Worm (Caenorhabditis elegans) whole organism, L1 larva: ENCODE data around the gene D1054.5.
A peak's percentile ranks its signal among the peaks of the same experiment; 100 is the strongest.

ENCODE experiments used
- C04F5.9 ChIP-seq: sonication (generic microtip); optimal IDR thresholded peaks from 2 replicates; lab custom pipeline; 2016; ENCODE audit warnings: missing genetic modification characterization, missing compliant biosample characterization
- C34B4.2 ChIP-seq: sonication (generic microtip); optimal IDR thresholded peaks from 2 replicates; lab custom pipeline; 2017; ENCODE audit warnings: mild to moderate bottlenecking, missing genetic modification characterization, missing compliant biosample characterization
- ceh-63 ChIP-seq: fragments of 200-800 bp; sonication (Bioruptor generic); optimal IDR thresholded peaks from 2 replicates; lab custom pipeline; 2018; ENCODE audit warnings: mild to moderate bottlenecking, missing genetic modification characterization, missing compliant biosample characterization
- ceh-8 ChIP-seq: fragments of 200-800 bp; sonication (Bioruptor generic); optimal IDR thresholded peaks from 2 replicates; lab custom pipeline; 2018; ENCODE audit warnings: mild to moderate bottlenecking, missing genetic modification characterization, moderate library complexity, missing compliant biosample characterization
- ceh-82 ChIP-seq, 3 experiments: fragments of 150-350 bp in 1 of 3; sonication (generic microtip) in 2 of 3; optimal IDR thresholded peaks; 2 replicates each; lab custom pipeline; 2014 to 2017; ENCODE audit warnings: missing biosample characterization in 3 of 3, missing genetic modification characterization in 3 of 3
- ceh-88 ChIP-seq: fragments of 200-800 bp; sonication (Bioruptor generic); IDR thresholded peaks from 2 replicates; pipeline ENCODE4 v1.3.6; 2022; ENCODE audit warnings: missing genetic modification characterization, missing compliant biosample characterization
- ceh-90 ChIP-seq: sonication (generic microtip); optimal IDR thresholded peaks from 2 replicates; lab custom pipeline; 2016; ENCODE audit warnings: missing genetic modification characterization, missing compliant biosample characterization
- ces-1 ChIP-seq: fragments of 150-350 bp; optimal IDR thresholded peaks from 2 replicates; lab custom pipeline; 2014; ENCODE audit warnings: missing biosample characterization, missing genetic modification reagents, missing genetic modification characterization
- dsc-1 ChIP-seq: sonication (generic microtip); optimal IDR thresholded peaks from 2 replicates; lab custom pipeline; 2016; ENCODE audit warnings: mild to moderate bottlenecking, missing genetic modification characterization, missing compliant biosample characterization
- efl-3 ChIP-seq: fragments of 200-800 bp; sonication (Bioruptor generic); optimal IDR thresholded peaks from 2 replicates; lab custom pipeline; 2018; ENCODE audit warnings: mild to moderate bottlenecking, missing genetic modification characterization, missing compliant biosample characterization
- egl-27 ChIP-seq, 2 experiments: fragments of 150-350 bp in 1 of 2; sonication (generic microtip); optimal IDR thresholded peaks; 3 replicates each; lab custom pipeline; 2017 to 2018; ENCODE audit warnings: missing biosample characterization in 2 of 2, missing genetic modification characterization in 2 of 2, missing genetic modification reagents in 2 of 2
- elt-2 ChIP-seq: sonication (generic microtip); optimal IDR thresholded peaks from 2 replicates; lab custom pipeline; 2016; ENCODE audit warnings: missing genetic modification characterization, mild to moderate bottlenecking, inconsistent platforms, missing compliant biosample characterization, missing genetic modification reagents
- elt-3 ChIP-seq, 6 experiments: fragments of 150-350 bp in 1 of 6; sonication (generic microtip); optimal IDR thresholded peaks; 2 replicates each; lab custom pipeline; 2017 to 2018; ENCODE audit warnings: missing biosample characterization in 6 of 6, missing genetic modification characterization in 6 of 6, inconsistent platforms in 1 of 6
- fkh-10 ChIP-seq: sonication (generic microtip); optimal IDR thresholded peaks from 2 replicates; lab custom pipeline; 2017; ENCODE audit warnings: missing biosample characterization, missing genetic modification reagents, missing genetic modification characterization
- grh-1 ChIP-seq: fragments of 200-800 bp; sonication (Bioruptor generic); IDR thresholded peaks from 2 replicates; pipeline ENCODE4 v1.3.6; 2022; ENCODE audit warnings: missing genetic modification reagents, missing genetic modification characterization, missing compliant biosample characterization
- hlh-4 ChIP-seq: sonication (generic microtip); optimal IDR thresholded peaks from 2 replicates; lab custom pipeline; 2016; ENCODE audit warnings: mild to moderate bottlenecking, missing genetic modification characterization, missing compliant biosample characterization
- hpl-2 ChIP-seq: fragments of 150-350 bp; optimal IDR thresholded peaks from 2 replicates; lab custom pipeline; 2014; ENCODE audit warnings: missing biosample characterization, missing genetic modification reagents, missing genetic modification characterization
- jun-1 ChIP-seq: fragments of 150-350 bp; optimal IDR thresholded peaks from 2 replicates; lab custom pipeline; 2014; ENCODE audit warnings: missing biosample characterization, missing genetic modification reagents, missing genetic modification characterization
- lin-14 ChIP-seq: fragments of 200-800 bp; sonication (Bioruptor generic); optimal IDR thresholded peaks from 2 replicates; lab custom pipeline; 2018; ENCODE audit warnings: mild to moderate bottlenecking, missing genetic modification characterization, moderate library complexity, missing compliant biosample characterization
- lin-15B ChIP-seq: fragments of 150-350 bp; sonication (generic microtip); optimal IDR thresholded peaks from 3 replicates; lab custom pipeline; 2014; ENCODE audit warnings: missing biosample characterization, missing genetic modification characterization
- lin-35 ChIP-seq, 2 experiments: fragments of 150-350 bp; optimal IDR thresholded peaks; 2 replicates each; lab custom pipeline; 2014; ENCODE audit warnings: missing biosample characterization in 2 of 2, missing genetic modification characterization in 2 of 2, missing genetic modification reagents in 2 of 2
- lin-39 ChIP-seq: fragments of 150-350 bp; optimal IDR thresholded peaks from 2 replicates; lab custom pipeline; 2014; ENCODE audit warnings: missing biosample characterization, missing genetic modification reagents, missing genetic modification characterization
- mdl-1 ChIP-seq, 2 experiments: fragments of 150-350 bp; optimal IDR thresholded peaks; 2 replicates each; lab custom pipeline; 2014 to 2017; ENCODE audit warnings: missing biosample characterization in 2 of 2, missing genetic modification characterization in 2 of 2, inconsistent platforms in 1 of 2
- mef-2 ChIP-seq: fragments of 150-350 bp; optimal IDR thresholded peaks from 2 replicates; lab custom pipeline; 2014; ENCODE audit warnings: missing biosample characterization, missing genetic modification characterization
- nhr-11 ChIP-seq: fragments of 150-350 bp; optimal IDR thresholded peaks from 2 replicates; lab custom pipeline; 2014; ENCODE audit warnings: missing biosample characterization, missing genetic modification characterization
- nhr-12 ChIP-seq: sonication (generic microtip); optimal IDR thresholded peaks from 2 replicates; lab custom pipeline; 2017; ENCODE audit warnings: missing biosample characterization, missing genetic modification characterization
- nhr-20 ChIP-seq: sonication (generic microtip); optimal IDR thresholded peaks from 2 replicates; lab custom pipeline; 2016; ENCODE audit warnings: mild to moderate bottlenecking, missing genetic modification characterization, missing compliant biosample characterization
- nhr-28 ChIP-seq: fragments of 150-350 bp; optimal IDR thresholded peaks from 2 replicates; lab custom pipeline; 2014; ENCODE audit warnings: missing biosample characterization, missing genetic modification characterization
- nhr-71 ChIP-seq: sonication (generic microtip); optimal IDR thresholded peaks from 2 replicates; lab custom pipeline; 2016; ENCODE audit warnings: mild to moderate bottlenecking, missing genetic modification characterization, moderate library complexity, missing compliant biosample characterization
- nhr-84 ChIP-seq: sonication (generic microtip); optimal IDR thresholded peaks from 2 replicates; lab custom pipeline; 2017; ENCODE audit warnings: missing biosample characterization, missing genetic modification characterization
- nhr-90 ChIP-seq: sonication (generic microtip); optimal IDR thresholded peaks from 2 replicates; lab custom pipeline; 2016; ENCODE audit warnings: mild to moderate bottlenecking, missing genetic modification characterization, missing compliant biosample characterization; ENCODE audit not compliant: poor library complexity
- pax-3 ChIP-seq: fragments of 200-800 bp; sonication (Bioruptor generic); optimal IDR thresholded peaks from 2 replicates; lab custom pipeline; 2018; ENCODE audit warnings: mild to moderate bottlenecking, missing genetic modification characterization, moderate library complexity, missing compliant biosample characterization
- snpc-4 ChIP-seq: fragments of 150-350 bp; optimal IDR thresholded peaks from 2 replicates; lab custom pipeline; 2014; ENCODE audit warnings: missing biosample characterization, missing genetic modification characterization
- sptf-1 ChIP-seq: fragments of 150-350 bp; optimal IDR thresholded peaks from 2 replicates; lab custom pipeline; 2014; ENCODE audit warnings: missing biosample characterization, missing genetic modification characterization
- tbx-2 ChIP-seq: sonication (generic microtip); optimal IDR thresholded peaks from 2 replicates; lab custom pipeline; 2016; ENCODE audit warnings: missing genetic modification characterization, missing compliant biosample characterization
- tlp-1 ChIP-seq: fragments of 150-350 bp; optimal IDR thresholded peaks from 2 replicates; lab custom pipeline; 2014; ENCODE audit warnings: missing biosample characterization, missing genetic modification characterization
- unc-30 ChIP-seq: sonication (generic microtip); optimal IDR thresholded peaks from 2 replicates; lab custom pipeline; 2017; ENCODE audit warnings: missing biosample characterization, missing genetic modification characterization
- unc-98 ChIP-seq: fragments of 200-800 bp; sonication (Bioruptor generic); IDR thresholded peaks from 2 replicates; pipeline ENCODE4 v1.3.6; 2022; ENCODE audit warnings: missing genetic modification characterization, missing compliant biosample characterization
- ztf-11 ChIP-seq, 2 experiments: sonication (generic microtip); optimal IDR thresholded peaks; 2 replicates each; lab custom pipeline; 2016 to 2017; ENCODE audit warnings: missing genetic modification characterization in 2 of 2, missing biosample characterization in 1 of 2, missing compliant biosample characterization in 1 of 2
- ztf-4 ChIP-seq: fragments of 150-350 bp; optimal IDR thresholded peaks from 2 replicates; lab custom pipeline; 2014; ENCODE audit warnings: missing biosample characterization, missing genetic modification characterization

D1054.5 gene

ce11 chrV:10776528-10777055 lies at the start of gene D1054.5:
Gene D1054.5, minus strand, starts transcription at chrV:10776578.
- TF ChIP-seq elt-2 (tag; lab: Kevin White, UChicago), result peak; percentile 94
- peak; percentile 30 for TF ChIP-seq jun-1 (tag; lab: Kevin White, UChicago)
- no peak for TF ChIP-seq ceh-90
- no peak for TF ChIP-seq hlh-4
- no peak for TF ChIP-seq C04F5.9
- TF ChIP-seq mef-2 (tag; lab: Kevin White, UChicago), result no peak
- TF ChIP-seq hpl-2 (GFP tag; lab: Kevin White, UChicago), result no peak
- TF ChIP-seq, all 84 proteins: peak for 2

- TF ChIP-seq tbx-2 (tag; lab: Kevin White, UChicago) (no peak), fkh-10 (GFP tag; lab: Kevin White, UChicago) (no peak)
These were observed 48.3 kb upstream of the D1054.5 start, which contains the start of gene nrx-1 for ce11 chrV:10824711-10825110. Gene nrx-1, plus strand, starts transcription at chrV:10825011.

ce11 chrV:10818498-10818897 lies 42.1 kb upstream of the D1054.5 start:
- TF ChIP-seq lin-14 (GFP tag; lab: Kevin White, UChicago) (peak; percentile 52), nhr-28 (no peak)

- no peak for TF ChIP-seq ceh-63 (GFP tag; lab: Kevin White, UChicago)
- peak; percentile 30 for TF ChIP-seq fkh-10 (GFP tag; lab: Kevin White, UChicago)
- TF ChIP-seq lin-14 (GFP tag; lab: Kevin White, UChicago), result peak; percentile 15
- TF ChIP-seq, all 84 proteins: peak for 2
These were observed 40.5 kb upstream of the D1054.5 start for ce11 chrV:10816831-10817230.

- TF ChIP-seq unc-98, result no peak
- TF ChIP-seq nhr-11 (tag; lab: Kevin White, UChicago), result no peak
- no peak for TF ChIP-seq grh-1
- TF ChIP-seq ceh-8, result no peak
- TF ChIP-seq nhr-71 (tag; lab: Kevin White, UChicago), result no peak
- no peak for TF ChIP-seq ceh-88 (GFP tag; lab: Robert Waterston, UW)
- no peak for TF ChIP-seq lin-35 (GFP tag; optimal IDR thresholded peaks at IDR 0.05; lab: Kevin White, UChicago)
These were observed 38.0 kb upstream of the D1054.5 start for ce11 chrV:10814333-10814732.

- TF ChIP-seq tlp-1 (tag; lab: Kevin White, UChicago) (no peak), C34B4.2 (tag; lab: Kevin White, UChicago) (no peak), sptf-1 (no peak), ces-1 (no peak), elt-3 (tag; optimal IDR thresholded peaks at IDR 0.05; lab: Kevin White, UChicago) (peak in 1 of 6 experiments; percentile 22), nhr-90 (no peak), nhr-84 (no peak), lin-39 (tag; lab: Kevin White, UChicago) (no peak), unc-30 (tag; lab: Kevin White, UChicago) (no peak), ztf-4 (tag; lab: Kevin White, UChicago) (no peak), grh-1 (no peak), mdl-1 (tag; optimal IDR thresholded peaks at IDR 0.05; lab: Kevin White, UChicago) (peak in 1 of 2 experiments; percentile 46), fkh-10 (GFP tag; lab: Kevin White, UChicago) (no peak), nhr-20 (tag; lab: Kevin White, UChicago) (peak; percentile 3), dsc-1 (tag; lab: Kevin White, UChicago) (no peak), ztf-11 (tag; optimal IDR thresholded peaks at IDR 0.05; lab: Kevin White, UChicago) (no peak), egl-27 (tag; optimal IDR thresholded peaks at IDR 0.05; lab: Kevin White, UChicago) (no peak), snpc-4 (tag; lab: Kevin White, UChicago) (no peak), lin-15B (tag; lab: Kevin White, UChicago) (peak; percentile 42), pax-3 (tag; lab: Kevin White, UChicago) (no peak), nhr-11 (tag; lab: Kevin White, UChicago) (no peak), ceh-8 (no peak), nhr-28 (no peak), efl-3 (GFP tag; lab: Kevin White, UChicago) (no peak), ceh-82 (tag; optimal IDR thresholded peaks at IDR 0.05; lab: Kevin White, UChicago) (no peak), lin-14 (GFP tag; lab: Kevin White, UChicago) (peak; percentile 46), tbx-2 (tag; lab: Kevin White, UChicago) (no peak), nhr-12 (tag; lab: Kevin White, UChicago) (no peak)
These were observed 37.2 kb upstream of the D1054.5 start, which contains the start of the genes C29A12.1 and lig-1 for ce11 chrV:10813425-10814156. Gene C29A12.1, minus strand, starts transcription at chrV:10813487. Gene lig-1, plus strand, starts transcription at chrV:10814106.
